Worm (Caenorhabditis elegans): ENCODE measurements around the gene Y39B6A.69.

Gene Y39B6A.69

DNA sequence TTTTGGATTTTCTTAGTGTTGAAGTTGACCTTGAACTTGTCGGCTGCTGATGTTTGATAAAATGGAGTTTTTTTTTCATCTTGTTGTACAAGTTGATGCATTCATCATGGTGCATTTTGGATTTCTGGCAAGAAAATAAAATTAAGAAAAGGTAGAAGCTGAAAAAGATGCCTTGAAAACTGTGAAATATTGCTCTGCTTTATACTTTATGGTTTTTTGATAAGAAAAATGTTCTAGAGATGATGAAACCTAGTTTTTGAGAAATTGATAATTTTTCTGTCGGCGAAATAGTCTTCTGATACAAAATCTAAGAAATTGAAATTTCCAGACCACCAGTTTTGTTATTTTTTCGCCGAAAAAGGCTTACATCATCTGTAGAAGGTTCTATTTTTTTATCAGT is at the start of gene Y39B6A.69:
Y39B6A.69 (minus strand) TSS at position 101 of the 400 bp plus-strand sequence.
- no peak for TF ChIP-seq unc-62 (GFP tag; optimal IDR thresholded peaks at IDR 0.05)

- no peak for TF ChIP-seq unc-62 (GFP tag; optimal IDR thresholded peaks at IDR 0.05)
Measured at ce11 chrV:19201190-19201589, 49.0 kb upstream of the Y39B6A.69 start.

DNA sequence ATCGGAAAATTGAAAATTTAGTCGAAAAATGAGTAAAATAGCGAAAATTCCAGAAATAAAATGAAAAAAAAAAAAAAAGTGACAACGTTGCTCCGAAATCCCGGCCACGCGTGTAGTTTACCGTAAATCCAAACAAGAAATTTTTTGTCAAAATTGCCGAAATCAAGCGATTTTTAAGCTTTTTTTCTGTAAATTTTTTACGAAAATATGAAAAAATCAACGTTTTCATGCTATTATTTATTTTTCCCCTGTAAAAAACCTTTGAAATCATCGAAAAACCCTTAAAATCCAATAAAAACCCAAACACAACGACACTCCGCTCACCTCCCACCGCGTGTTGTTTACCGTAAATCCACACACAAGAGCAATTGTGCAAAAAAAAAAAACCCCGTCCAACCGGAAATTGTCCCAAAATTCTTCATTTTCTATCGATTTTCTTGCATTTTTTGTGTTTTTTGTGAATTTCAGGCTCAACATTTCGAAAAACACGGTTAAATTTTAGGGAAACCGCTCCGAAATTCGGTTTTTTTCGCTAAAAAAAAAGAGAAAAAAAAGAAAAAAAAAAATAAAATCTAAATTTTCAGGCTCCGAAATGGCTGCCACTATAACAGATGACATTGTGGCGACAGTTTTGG is 37.9 kb upstream of the Y39B6A.69 start, which contains the start of the genes Y39B6A.3 and pph-5:
Y39B6A.3 (minus strand) TSS at position 51 of the 635 bp plus-strand sequence.
pph-5 (plus strand) TSS at position 585 of the 635 bp plus-strand sequence.
- TF ChIP-seq unc-62 (GFP tag; optimal IDR thresholded peaks at IDR 0.05), result no peak

- no peak for TF ChIP-seq unc-62 (GFP tag; optimal IDR thresholded peaks at IDR 0.05)
Measured at ce11 chrV:19181684-19182083, 29.5 kb upstream of the Y39B6A.69 start.

DNA sequence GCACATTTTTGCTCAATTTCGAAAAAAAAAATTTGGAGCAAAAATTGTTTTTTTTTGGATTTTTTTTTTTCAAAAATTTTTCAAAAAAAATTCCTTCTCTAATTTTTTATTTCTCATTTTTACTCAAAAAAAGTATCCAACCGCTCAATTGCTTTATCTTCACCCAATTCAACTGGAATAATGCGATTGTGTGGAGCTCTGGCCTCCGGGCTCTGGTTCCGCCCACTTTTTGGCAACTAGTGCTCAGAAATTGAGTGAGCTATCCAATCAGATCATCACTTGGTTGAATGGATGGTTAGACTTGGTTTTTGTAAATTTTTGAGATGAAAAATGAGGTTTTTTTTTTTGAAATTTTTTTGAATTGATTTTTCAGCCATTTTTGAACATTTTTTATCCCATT is 26.7 kb upstream of the Y39B6A.69 start:
- no peak for TF ChIP-seq unc-62 (GFP tag; optimal IDR thresholded peaks at IDR 0.05)

DNA sequence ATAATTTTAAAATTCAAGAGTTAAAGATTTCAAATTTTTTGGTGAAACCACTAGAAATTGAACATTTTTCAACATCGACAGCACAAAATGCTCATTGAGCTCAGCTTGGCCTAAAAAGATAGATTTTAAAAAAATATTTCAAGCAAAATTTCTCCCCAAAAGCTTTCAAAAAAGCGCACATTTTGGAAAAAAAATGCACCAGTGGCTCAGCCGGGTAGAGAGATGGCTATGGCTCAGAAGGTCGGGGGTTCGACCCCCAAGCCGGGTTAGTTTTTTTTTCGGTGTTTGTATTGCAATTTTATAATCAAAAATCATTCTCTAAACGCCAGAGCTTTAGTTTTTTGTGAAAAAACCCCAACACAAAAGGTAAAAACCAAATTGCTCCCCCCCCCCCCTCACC is 25.6 kb upstream of the Y39B6A.69 start:
- no peak for TF ChIP-seq unc-62 (GFP tag; optimal IDR thresholded peaks at IDR 0.05)

DNA sequence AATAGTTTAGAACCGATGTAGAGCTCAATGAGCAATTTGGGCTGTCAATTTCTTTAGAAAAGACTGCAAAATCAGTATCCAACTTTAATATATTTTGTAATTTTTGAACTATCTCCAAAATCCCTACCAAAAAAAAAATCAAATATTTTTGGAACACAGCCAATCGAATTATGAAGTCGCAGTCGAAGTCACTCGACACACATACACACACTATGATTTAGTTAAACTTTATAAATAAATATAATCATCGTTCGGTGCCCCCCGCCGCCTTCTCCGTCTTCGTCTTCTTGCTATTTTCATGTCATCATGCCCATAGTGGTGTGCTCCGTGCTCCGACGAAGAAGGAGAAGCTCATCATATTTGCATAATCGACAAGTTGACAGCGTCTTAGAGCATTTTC is 24.8 kb upstream of the Y39B6A.69 start:
- no peak for TF ChIP-seq unc-62 (GFP tag; optimal IDR thresholded peaks at IDR 0.05)

DNA sequence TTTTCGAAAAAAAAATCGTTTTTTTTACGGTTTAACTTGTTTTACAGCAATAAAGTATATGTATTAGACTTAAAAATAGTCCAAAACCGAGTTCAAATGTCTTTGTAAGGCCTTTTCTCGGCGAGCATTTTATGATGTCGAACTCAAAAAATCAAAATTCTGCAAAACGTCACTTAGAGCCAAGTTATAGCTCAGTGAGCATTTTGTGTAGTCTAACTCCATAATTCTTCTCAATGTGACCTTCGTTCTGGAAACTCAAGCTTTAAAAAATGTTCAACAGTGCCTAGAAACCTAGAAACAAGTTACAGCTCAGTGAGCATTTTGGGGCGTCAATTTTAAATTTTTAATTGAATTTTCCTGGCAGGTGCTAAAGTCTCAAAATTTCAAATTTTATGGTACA is 23.5 kb upstream of the Y39B6A.69 start:
- TF ChIP-seq unc-62 (GFP tag; optimal IDR thresholded peaks at IDR 0.05), result no peak

ce11 chrV:19174626-19175025 is 22.4 kb upstream of the Y39B6A.69 start, which contains the start of gene hot-2:
hot-2 (plus strand) TSS chrV:19174759.
- no peak for TF ChIP-seq unc-62 (GFP tag; optimal IDR thresholded peaks at IDR 0.05)

ce11 chrV:19158664-19159063 is 6.4 kb upstream of the Y39B6A.69 start, which contains the start of gene Y39B6A.5:
Y39B6A.5 (minus strand) TSS chrV:19158877.
- no peak for TF ChIP-seq unc-62 (GFP tag; optimal IDR thresholded peaks at IDR 0.05)

DNA sequence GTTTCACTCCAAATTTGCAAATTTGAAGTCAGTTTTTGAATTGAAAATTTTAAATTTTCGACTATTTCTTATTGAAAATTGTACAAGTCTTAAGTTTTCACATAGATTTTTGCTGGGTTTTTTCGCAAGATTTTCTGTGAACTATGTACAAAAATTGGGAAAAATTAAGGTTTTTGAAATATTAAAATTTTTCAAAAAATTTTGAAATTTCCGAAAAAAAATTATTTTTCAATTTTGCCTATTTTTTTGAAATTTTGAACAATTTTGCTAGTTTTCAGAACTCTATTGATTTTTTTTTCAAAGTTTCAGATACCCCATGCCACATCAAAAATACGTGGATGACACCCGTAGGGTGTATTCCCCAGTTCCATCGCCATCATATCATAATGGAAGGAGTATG is 1.6 kb upstream of the Y39B6A.69 start, which contains the start of gene tsp-13:
tsp-13 (plus strand) TSS at position 301 of the 400 bp plus-strand sequence.
- TF ChIP-seq unc-62 (GFP tag; optimal IDR thresholded peaks at IDR 0.05), result no peak

DNA sequence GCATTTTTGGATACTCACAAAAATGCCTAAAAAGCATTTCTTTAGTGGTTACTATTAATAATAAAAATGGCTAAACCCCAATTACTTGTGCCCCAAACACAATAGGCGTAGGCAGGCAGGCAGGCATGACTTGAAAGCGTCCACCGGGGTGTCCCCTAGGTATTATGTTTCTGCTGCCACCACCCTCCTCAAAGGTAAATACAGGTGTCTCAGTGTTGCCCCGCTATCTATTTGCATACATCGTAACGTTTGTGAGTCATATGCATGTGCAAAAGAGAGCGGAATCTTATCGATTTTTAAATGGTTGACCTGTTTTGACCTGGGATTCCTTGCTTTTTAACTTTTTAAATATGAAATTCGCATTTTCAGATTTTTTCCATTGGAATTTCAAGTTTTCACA is 1.0 kb upstream of the Y39B6A.69 start:
- TF ChIP-seq unc-62 (GFP tag; optimal IDR thresholded peaks at IDR 0.05), result no peak

- no peak for TF ChIP-seq unc-62 (GFP tag; optimal IDR thresholded peaks at IDR 0.05)
Measured at ce11 chrV:19149057-19149456, 3.2 kb downstream of the Y39B6A.69 start, which contains the start of gene Y39B6A.7. Y39B6A.7 (minus strand) TSS chrV:19149157.

ce11 chrV:19148350-19148749 is 3.9 kb downstream of the Y39B6A.69 start:
- TF ChIP-seq unc-62 (GFP tag; optimal IDR thresholded peaks at IDR 0.05), result no peak

- TF ChIP-seq unc-62 (GFP tag; optimal IDR thresholded peaks at IDR 0.05), result no peak
Measured at ce11 chrV:19142595-19142994, 9.6 kb downstream of the Y39B6A.69 start.

DNA sequence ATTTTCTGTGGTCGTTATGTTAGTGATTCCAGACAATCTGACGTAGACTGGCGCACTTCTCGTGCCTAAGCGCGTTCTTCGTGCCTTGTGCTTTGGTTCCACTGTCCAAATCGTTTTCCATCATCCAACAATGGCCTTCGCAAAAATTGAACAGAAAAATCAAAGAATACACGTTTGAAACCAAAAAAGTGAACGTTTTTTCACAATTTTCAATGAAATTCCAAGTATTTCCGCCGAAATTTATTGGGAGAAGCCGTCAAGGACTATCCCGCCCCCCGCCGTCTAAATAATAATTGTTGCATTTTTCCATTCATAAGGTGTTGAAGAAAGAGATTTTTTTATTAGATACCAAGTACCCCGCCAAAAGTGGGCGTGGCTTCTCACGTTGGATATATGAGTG is 11.7 kb downstream of the Y39B6A.69 start, which contains the start of gene cpg-23:
cpg-23 (plus strand) TSS at position 301 of the 400 bp plus-strand sequence.
- no peak for TF ChIP-seq unc-62 (GFP tag; optimal IDR thresholded peaks at IDR 0.05)

DNA sequence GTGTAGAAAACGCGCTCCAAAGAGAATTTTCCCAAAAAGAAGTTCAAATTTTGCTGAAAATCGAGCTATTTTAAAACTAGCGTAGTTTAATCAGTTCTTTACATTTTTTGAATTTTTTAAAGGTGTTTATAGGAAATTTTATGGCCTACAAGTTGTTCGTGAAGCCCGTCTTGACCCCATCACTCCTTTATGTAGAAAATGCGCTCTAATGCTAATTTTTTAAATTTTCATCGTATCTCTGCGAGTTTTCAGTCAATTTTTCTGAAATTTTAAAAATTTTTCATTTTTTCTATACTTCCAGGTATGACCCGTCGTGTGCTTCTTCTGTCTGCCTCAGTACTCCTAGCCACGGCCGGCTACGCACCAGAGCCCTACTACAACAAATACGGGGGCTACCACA is 16.0 kb downstream of the Y39B6A.69 start, which contains the start of gene Y39B6A.9:
Y39B6A.9 (plus strand) TSS at position 301 of the 400 bp plus-strand sequence.
- TF ChIP-seq unc-62 (GFP tag; optimal IDR thresholded peaks at IDR 0.05), result no peak
